3 worm cellular contexts compared by ENCODE assay signal in the genomic region with DNA sequence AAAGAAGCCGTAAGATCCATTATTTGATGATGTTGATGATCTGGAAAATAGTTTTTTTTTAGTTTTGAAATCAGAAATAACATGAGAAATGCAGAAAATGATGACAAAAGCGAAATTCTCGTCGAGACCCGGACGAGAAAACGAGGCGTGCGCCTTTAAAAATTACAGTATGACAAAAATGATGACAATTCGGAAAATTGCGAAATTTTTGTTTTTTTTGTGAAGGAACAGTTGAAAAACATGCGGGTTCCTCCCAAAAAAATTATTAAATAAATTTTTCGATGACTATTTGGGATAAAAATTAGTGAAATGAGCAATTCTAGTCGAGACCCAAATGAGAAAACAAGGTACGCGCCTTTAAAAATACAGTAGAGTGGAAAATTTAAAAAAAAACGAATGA.
TF ChIP-seq lines count a peak whose summit lies in the region.

A gene (minus strand): TSS at position 66 of the 400 bp plus-strand sequence.

TF ChIP-seq in whole organism, L1 larva, 84 proteins besides CTCF, POLR2A, EP300 and RAD21:
- TF ChIP-seq skn-1 (tag; optimal IDR thresholded peaks at IDR 0.05; lab: Kevin White, UChicago): peak; percentile 87
- no peak for TF ChIP-seq nhr-19 (GFP tag; conservative IDR thresholded peaks at IDR 0.05; lab: Robert Waterston, UW)
- TF ChIP-seq hlh-17 (GFP tag; optimal IDR thresholded peaks at IDR 0.05; lab: Kevin White, UChicago; ENCODE audit: borderline replicate concordance): no peak
- no peak for TF ChIP-seq unc-86 (tag; optimal IDR thresholded peaks at IDR 0.05; lab: Kevin White, UChicago)

TF ChIP-seq in whole organism, L4 larva, 104 proteins besides CTCF, POLR2A, EP300 and RAD21:
- TF ChIP-seq ZK546.5 (tag; optimal IDR thresholded peaks at IDR 0.05; lab: Kevin White, UChicago) (no peak), zag-1 (tag; optimal IDR thresholded peaks at IDR 0.05; lab: Kevin White, UChicago) (no peak), F49E8.2 (tag; optimal IDR thresholded peaks at IDR 0.05; lab: Kevin White, UChicago; ENCODE audit: borderline replicate concordance) (peak; percentile 16), F10B5.3 (tag; optimal IDR thresholded peaks at IDR 0.05; lab: Kevin White, UChicago) (no peak), ceh-44 (GFP tag; IDR thresholded peaks at IDR 0.05; lab: Robert Waterston, UW) (no peak), ztf-11 (tag; optimal IDR thresholded peaks at IDR 0.05; lab: Kevin White, UChicago) (no peak), egl-27 (tag; optimal IDR thresholded peaks at IDR 0.05; lab: Kevin White, UChicago) (no peak), lsy-2 (tag; optimal IDR thresholded peaks at IDR 0.05; lab: Kevin White, UChicago) (peak in 1 of 2 experiments; percentile 7), nhr-25 (tag; optimal IDR thresholded peaks at IDR 0.05; lab: Kevin White, UChicago; ENCODE audit: borderline replicate concordance, insufficient read depth) (no peak), zfp-2 (tag; optimal IDR thresholded peaks at IDR 0.05; lab: Kevin White, UChicago) (no peak), lin-38 (GFP tag; IDR thresholded peaks at IDR 0.05; lab: Robert Waterston, UW) (peak; percentile 43)

TF ChIP-seq in whole organism, young adult, 124 proteins besides CTCF, POLR2A, EP300 and RAD21:
- TF ChIP-seq D2030.7 (GFP tag; IDR thresholded peaks at IDR 0.05; lab: Robert Waterston, UW) (peak; percentile 13; the same call in 1 of the 2 replicates), madf-6 (GFP tag; IDR thresholded peaks at IDR 0.05; lab: Robert Waterston, UW) (peak; percentile 47; the same call in 1 of the 2 replicates), F33H1.4 (GFP tag; IDR thresholded peaks at IDR 0.05; lab: Robert Waterston, UW) (peak; percentile 75), ztf-22 (GFP tag; optimal IDR thresholded peaks at IDR 0.05; lab: Kevin White, UChicago) (no peak), hrde-1 (tag; optimal IDR thresholded peaks at IDR 0.05; lab: Kevin White, UChicago; ENCODE audit: borderline replicate concordance) (no peak), ztf-6 (GFP tag; IDR thresholded peaks at IDR 0.05; lab: Robert Waterston, UW) (no peak), madf-8 (GFP tag; conservative IDR thresholded peaks at IDR 0.05; lab: Robert Waterston, UW) (peak; percentile 45), Y53G8AR.9 (GFP tag; conservative IDR thresholded peaks at IDR 0.05; lab: Robert Waterston, UW) (no peak), cebp-1 (GFP tag; IDR thresholded peaks at IDR 0.05; lab: Robert Waterston, UW) (no peak), cebp-1 (tag; optimal IDR thresholded peaks at IDR 0.05; lab: Kevin White, UChicago) (peak; percentile 35), F55B11.4 (tag; optimal IDR thresholded peaks at IDR 0.05; lab: Kevin White, UChicago; ENCODE audit: borderline replicate concordance, insufficient read depth) (no peak), lsl-1 (GFP tag; optimal IDR thresholded peaks at IDR 0.05; lab: Kevin White, UChicago) (peak; percentile 90), xnd-1 (tag; optimal IDR thresholded peaks at IDR 0.05; lab: Kevin White, UChicago) (peak; percentile 80), hlh-26 (GFP tag; conservative IDR thresholded peaks at IDR 0.05; lab: Robert Waterston, UW) (no peak), ztf-28 (GFP tag; IDR thresholded peaks at IDR 0.05; lab: Robert Waterston, UW) (no peak), tlf-1 (GFP tag; optimal IDR thresholded peaks at IDR 0.05; lab: Kevin White, UChicago) (no peak)
